2 worm cellular contexts compared by ENCODE assay signal in genomic region chrIV:11549694-11550093, ce11.
A peak's percentile ranks its signal among the peaks of the same experiment; 100 is the strongest.
TF ChIP-seq lines count a peak whose summit lies in the region.

No protein-coding gene starts in this region.

TF ChIP-seq in whole organism, L1 larva, 84 proteins besides CTCF, POLR2A, EP300 and RAD21 (continued from another document):
- TF ChIP-seq nhr-76 (tag; optimal IDR thresholded peaks at IDR 0.05; lab: Kevin White, UChicago): no peak
- TF ChIP-seq tbx-2 (tag; optimal IDR thresholded peaks at IDR 0.05; lab: Kevin White, UChicago): peak; percentile 72
- peak; percentile 68 for TF ChIP-seq dsc-1 (tag; optimal IDR thresholded peaks at IDR 0.05; lab: Kevin White, UChicago)
- no peak for TF ChIP-seq sup-37 (GFP tag; optimal IDR thresholded peaks at IDR 0.05; lab: Kevin White, UChicago)
- TF ChIP-seq dpl-1 (GFP tag; optimal IDR thresholded peaks at IDR 0.05; lab: Kevin White, UChicago): peak; percentile 36 to 69 (median 67)
- TF ChIP-seq ceh-8 (GFP tag; optimal IDR thresholded peaks at IDR 0.05; lab: Kevin White, UChicago): no peak
- peak; percentile 65 to 87 for TF ChIP-seq lsy-2 (tag; optimal IDR thresholded peaks at IDR 0.05; lab: Kevin White, UChicago)
- TF ChIP-seq lir-3 (tag; optimal IDR thresholded peaks at IDR 0.05; lab: Kevin White, UChicago; ENCODE audit: poor library complexity): peak; percentile 72
- no peak for TF ChIP-seq ets-5 (GFP tag; IDR thresholded peaks at IDR 0.05; lab: Robert Waterston, UW)
- TF ChIP-seq snu-23 (GFP tag; optimal IDR thresholded peaks at IDR 0.05; lab: Kevin White, UChicago): peak; percentile 92
- peak; percentile 28 for TF ChIP-seq lin-39 (tag; optimal IDR thresholded peaks at IDR 0.05; lab: Kevin White, UChicago)
- peak; percentile 66 for TF ChIP-seq irx-1 (tag; optimal IDR thresholded peaks at IDR 0.05; lab: Kevin White, UChicago)
- peak; percentile 86 for TF ChIP-seq unc-130 (tag; optimal IDR thresholded peaks at IDR 0.05; lab: Kevin White, UChicago)
- TF ChIP-seq xbp-1 (tag; optimal IDR thresholded peaks at IDR 0.05; lab: Kevin White, UChicago): peak; percentile 76
- TF ChIP-seq mdl-1 (tag; optimal IDR thresholded peaks at IDR 0.05; lab: Kevin White, UChicago): peak in 1 of 2 experiments; percentile 89
- 0 out of 2 replicates have a peak, but pooled peaks have one; percentile 18 for TF ChIP-seq isw-1 (GFP tag; IDR thresholded peaks at IDR 0.05; lab: Robert Waterston, UW)
- no peak for TF ChIP-seq sox-4 (tag; optimal IDR thresholded peaks at IDR 0.05; lab: Kevin White, UChicago)
- no peak for TF ChIP-seq mef-2 (tag; optimal IDR thresholded peaks at IDR 0.05; lab: Kevin White, UChicago)
- peak in 1 of 2 experiments; percentile 57 for TF ChIP-seq ztf-11 (tag; optimal IDR thresholded peaks at IDR 0.05; lab: Kevin White, UChicago)
- TF ChIP-seq lin-13 (GFP tag; optimal IDR thresholded peaks at IDR 0.05; lab: Kevin White, UChicago): peak; percentile 55
- TF ChIP-seq ceh-90 (tag; optimal IDR thresholded peaks at IDR 0.05; lab: Kevin White, UChicago): no peak
- TF ChIP-seq alr-1 (tag; optimal IDR thresholded peaks at IDR 0.05; lab: Kevin White, UChicago; ENCODE audit: borderline replicate concordance): no peak
- TF ChIP-seq egl-13 (tag; optimal IDR thresholded peaks at IDR 0.05; lab: Kevin White, UChicago): peak; percentile 18
TF ChIP-seq in whole organism, L1 larva: peak in this region for 51.

TF ChIP-seq in whole organism, young adult, 124 proteins besides CTCF, POLR2A, EP300 and RAD21 (continued from another document):
- TF ChIP-seq snpc-4 (GFP tag; optimal IDR thresholded peaks at IDR 0.05; lab: Kevin White, UChicago) (peak; percentile 79), snpc-4 (tag; optimal IDR thresholded peaks at IDR 0.05; lab: Kevin White, UChicago) (peak in 3 of 4 experiments; percentile 65 to 85 (median 81)), ceh-27 (GFP tag; optimal IDR thresholded peaks at IDR 0.05; lab: Kevin White, UChicago) (no peak), nhr-120 (GFP tag; IDR thresholded peaks at IDR 0.05; lab: Robert Waterston, UW) (no peak), B0035.1 (tag; optimal IDR thresholded peaks at IDR 0.05; lab: Kevin White, UChicago) (no peak), ets-4 (GFP tag; optimal IDR thresholded peaks at IDR 0.05; lab: Kevin White, UChicago) (no peak), zim-3 (tag; optimal IDR thresholded peaks at IDR 0.05; lab: Kevin White, UChicago) (peak; percentile 68), lin-26 (GFP tag; IDR thresholded peaks at IDR 0.05; lab: Robert Waterston, UW) (peak; percentile 85), efl-1 (GFP tag; optimal IDR thresholded peaks at IDR 0.05; lab: Kevin White, UChicago) (peak; percentile 32), attf-3 (GFP tag; conservative IDR thresholded peaks at IDR 0.05; lab: Robert Waterston, UW) (peak; percentile 61; the same call in 1 of the 2 replicates), madf-3 (GFP tag; IDR thresholded peaks at IDR 0.05; lab: Robert Waterston, UW) (0 out of 2 replicates have a peak, but pooled peaks have one; percentile 20), ceh-40 (GFP tag; IDR thresholded peaks at IDR 0.05; lab: Robert Waterston, UW) (no peak; the same call in 1 of the 2 replicates), lsy-27 (tag; optimal IDR thresholded peaks at IDR 0.05; lab: Kevin White, UChicago; ENCODE audit: borderline replicate concordance, insufficient read depth) (no peak), egl-18 (GFP tag; IDR thresholded peaks at IDR 0.05; lab: Robert Waterston, UW) (no peak), hlh-26 (GFP tag; conservative IDR thresholded peaks at IDR 0.05; lab: Robert Waterston, UW) (no peak), dox-1 (GFP tag; IDR thresholded peaks at IDR 0.05; lab: Robert Waterston, UW) (no peak; the same call in 1 of the 2 replicates), madf-8 (GFP tag; conservative IDR thresholded peaks at IDR 0.05; lab: Robert Waterston, UW) (no peak), snpc-3.4 (tag; optimal IDR thresholded peaks at IDR 0.05; lab: Kevin White, UChicago) (peak; percentile 88), F57A8.1 (GFP tag; optimal IDR thresholded peaks at IDR 0.05; lab: Kevin White, UChicago) (no peak), rpc-1 (optimal IDR thresholded peaks at IDR 0.05; lab: Kevin White, UChicago) (peak; percentile 98), rpc-1 (tag; optimal IDR thresholded peaks at IDR 0.05; lab: Kevin White, UChicago) (peak; percentile 95), pbrm-1 (GFP tag; IDR thresholded peaks at IDR 0.05; lab: Robert Waterston, UW) (no peak), C06A6.2 (GFP tag; conservative IDR thresholded peaks at IDR 0.05; lab: Robert Waterston, UW) (no peak)
